Fruit fly (Drosophila melanogaster) whole organism, embryonic: ENCODE measurements around the gene CG43248.

Experiments used
- BtbVII ChIP-seq: fragments of 200-800 bp; sonication (Bioruptor generic); optimal IDR thresholded peaks from 3 replicates; lab custom pipeline; 2017; ENCODE audit warnings: missing biosample characterization, mild to moderate bottlenecking, missing genetic modification characterization
- CG10147 ChIP-seq: fragments of 200-800 bp; sonication (Bioruptor generic); optimal IDR thresholded peaks from 2 replicates; lab custom pipeline; 2019; ENCODE audit warnings: missing biosample characterization, mild to moderate bottlenecking, missing genetic modification characterization, moderate library complexity
- CG11398 ChIP-seq: fragments of 200-800 bp; sonication (Bioruptor generic); optimal IDR thresholded peaks from 2 replicates; lab custom pipeline; 2016; ENCODE audit warnings: missing biosample characterization, missing genetic modification characterization
- CG12071 ChIP-seq: fragments of 200-800 bp; sonication (Bioruptor generic); optimal IDR thresholded peaks from 3 replicates; lab custom pipeline; 2018; ENCODE audit warnings: missing biosample characterization, mild to moderate bottlenecking, missing genetic modification characterization
- CG12155 ChIP-seq: fragments of 200-800 bp; sonication (Bioruptor generic); optimal IDR thresholded peaks from 3 replicates; lab custom pipeline; 2016; ENCODE audit warnings: missing biosample characterization, missing genetic modification characterization
- CG12744 ChIP-seq: fragments of 200-800 bp; sonication (Bioruptor generic); optimal IDR thresholded peaks from 2 replicates; lab custom pipeline; 2016; ENCODE audit warnings: missing biosample characterization, missing genetic modification characterization
- CG13296 ChIP-seq: fragments of 200-800 bp; sonication (Bioruptor generic); optimal IDR thresholded peaks from 3 replicates; lab custom pipeline; 2018; ENCODE audit warnings: missing biosample characterization, mild to moderate bottlenecking, missing genetic modification characterization
- CG13424 ChIP-seq: fragments of 200-800 bp; sonication (Bioruptor generic); optimal IDR thresholded peaks from 2 replicates; lab custom pipeline; 2019; ENCODE audit warnings: missing biosample characterization, mild to moderate bottlenecking, missing genetic modification characterization, moderate library complexity
- CG14710 ChIP-seq: fragments of 200-800 bp; sonication (Bioruptor generic); optimal IDR thresholded peaks from 3 replicates; lab custom pipeline; 2019; ENCODE audit warnings: missing biosample characterization, mild to moderate bottlenecking, missing genetic modification characterization, moderate library complexity
- CG15601 ChIP-seq: fragments of 200-800 bp; sonication (Bioruptor generic); optimal IDR thresholded peaks from 3 replicates; lab custom pipeline; 2019; ENCODE audit warnings: missing biosample characterization, mild to moderate bottlenecking, missing genetic modification characterization, moderate library complexity
- CG16815 ChIP-seq: fragments of 200-800 bp; sonication (Bioruptor generic); optimal IDR thresholded peaks from 3 replicates; lab custom pipeline; 2017; ENCODE audit warnings: missing biosample characterization, mild to moderate bottlenecking, missing genetic modification characterization
- CG17359 ChIP-seq: fragments of 200-800 bp; sonication (Bioruptor generic); optimal IDR thresholded peaks from 3 replicates; lab custom pipeline; 2018; ENCODE audit warnings: missing biosample characterization, mild to moderate bottlenecking, missing genetic modification characterization, moderate library complexity
- CG17612 ChIP-seq: fragments of 200-800 bp; sonication (Bioruptor generic); IDR thresholded peaks from 2 replicates; pipeline ENCODE4 v1.3.6; 2022; ENCODE audit warnings: missing biosample characterization, missing genetic modification characterization
- CG18262 ChIP-seq: fragments of 200-800 bp; optimal IDR thresholded peaks from 3 replicates; lab custom pipeline; 2019; ENCODE audit warnings: missing biosample characterization, mild to moderate bottlenecking, missing genetic modification characterization, moderate library complexity
- CG3163 ChIP-seq: fragments of 200-800 bp; sonication (Bioruptor generic); optimal IDR thresholded peaks from 3 replicates; lab custom pipeline; 2016; ENCODE audit warnings: missing biosample characterization, missing genetic modification characterization
- CG5245 ChIP-seq: fragments of 200-800 bp; sonication (Bioruptor generic); optimal IDR thresholded peaks from 3 replicates; lab custom pipeline; 2016; ENCODE audit warnings: missing biosample characterization, missing genetic modification characterization
- CG7963 ChIP-seq: fragments of 200-800 bp; sonication (Bioruptor generic); IDR thresholded peaks from 3 replicates; pipeline ENCODE4 v1.3.6; 2022; ENCODE audit warnings: missing biosample characterization, missing genetic modification characterization; ENCODE audit not compliant: partially characterized antibody
- CG8388 ChIP-seq: fragments of 200-800 bp; sonication (Bioruptor generic); optimal IDR thresholded peaks from 2 replicates; lab custom pipeline; 2019; ENCODE audit warnings: missing biosample characterization, mild to moderate bottlenecking, missing genetic modification characterization, moderate library complexity
- CG9727 ChIP-seq: fragments of 200-800 bp; sonication (Bioruptor generic); optimal IDR thresholded peaks from 3 replicates; lab custom pipeline; 2017; ENCODE audit warnings: missing biosample characterization, mild to moderate bottlenecking, missing genetic modification characterization
- CG9932 ChIP-seq: fragments of 200-800 bp; sonication (Bioruptor generic); IDR thresholded peaks from 2 replicates; pipeline ENCODE4 v1.3.6; 2022; ENCODE audit warnings: missing biosample characterization, missing genetic modification characterization
- CrebB ChIP-seq: fragments of 200-800 bp; sonication (Bioruptor generic); optimal IDR thresholded peaks from 3 replicates; lab custom pipeline; 2018; ENCODE audit warnings: missing biosample characterization, mild to moderate bottlenecking, missing genetic modification characterization
- D19B ChIP-seq: fragments of 200-800 bp; sonication (Bioruptor generic); optimal IDR thresholded peaks from 2 replicates; lab custom pipeline; 2017; ENCODE audit warnings: missing biosample characterization, mild to moderate bottlenecking, missing genetic modification characterization
- Dbx ChIP-seq: fragments of 200-800 bp; sonication (Bioruptor generic); IDR thresholded peaks from 3 replicates; pipeline ENCODE4 v1.3.6; 2022; ENCODE audit warnings: missing biosample characterization, missing genetic modification characterization
- HLH4C ChIP-seq: fragments of 200-800 bp; sonication (Bioruptor generic); IDR thresholded peaks from 3 replicates; pipeline ENCODE4 v1.3.6; 2022; ENCODE audit warnings: missing biosample characterization, missing genetic modification characterization; ENCODE audit not compliant: partially characterized antibody
- HmgZ ChIP-seq: fragments of 200-800 bp; sonication (Bioruptor generic); optimal IDR thresholded peaks from 2 replicates; lab custom pipeline; 2018; ENCODE audit warnings: missing biosample characterization, mild to moderate bottlenecking, missing genetic modification characterization
- Hr39 ChIP-seq: fragments of >200 bp; optimal IDR thresholded peaks from 2 replicates; lab custom pipeline; 2017
- Lpt ChIP-seq: fragments of >200 bp; optimal IDR thresholded peaks from 2 replicates; lab custom pipeline; 2018; ENCODE audit warnings: missing biosample characterization, missing genetic modification characterization
- MESR4 ChIP-seq: fragments of 200-800 bp; sonication (Bioruptor generic); optimal IDR thresholded peaks from 2 replicates; lab custom pipeline; 2018; ENCODE audit warnings: missing biosample characterization, mild to moderate bottlenecking, missing genetic modification characterization, moderate library complexity
- MTF-1 ChIP-seq: fragments of 200-800 bp; sonication (Bioruptor generic); optimal IDR thresholded peaks from 2 replicates; lab custom pipeline; 2018; ENCODE audit warnings: missing biosample characterization, mild to moderate bottlenecking, missing genetic modification characterization, borderline replicate concordance
- NfI ChIP-seq: fragments of 200-800 bp; sonication (Bioruptor generic); optimal IDR thresholded peaks from 3 replicates; lab custom pipeline; 2018; ENCODE audit warnings: missing biosample characterization, mild to moderate bottlenecking, missing genetic modification characterization, moderate library complexity
- Ravus ChIP-seq: fragments of 200-800 bp; sonication (Bioruptor generic); IDR thresholded peaks from 2 replicates; pipeline ENCODE4 v1.3.6; 2022; ENCODE audit warnings: missing biosample characterization, missing genetic modification characterization
- Rfx ChIP-seq: fragments of 200-800 bp; sonication (Bioruptor generic); IDR thresholded peaks from 2 replicates; pipeline ENCODE4 v1.3.6; 2022; ENCODE audit warnings: missing biosample characterization, missing genetic modification characterization
- Trl ChIP-seq, 3 experiments: fragments of >200 bp in 2 of 3; fragments of 200-800 bp in 1 of 3; sonication (Bioruptor generic) in 1 of 3; optimal IDR thresholded peaks; 2 replicates in 1 of 3; 3 replicates in 2 of 3; lab custom pipeline; 2016 to 2017; ENCODE audit warnings: missing biosample characterization in 1 of 3, missing genetic modification characterization in 1 of 3
- ac ChIP-seq: fragments of 200-800 bp; sonication (Bioruptor generic); optimal IDR thresholded peaks from 3 replicates; lab custom pipeline; 2017; ENCODE audit warnings: missing biosample characterization, mild to moderate bottlenecking, missing genetic modification characterization
- cad ChIP-seq: fragments of >200 bp; optimal IDR thresholded peaks from 2 replicates; lab custom pipeline; 2017; ENCODE audit warnings: missing biosample characterization, missing genetic modification characterization
- dati ChIP-seq: fragments of 200-800 bp; sonication (Bioruptor generic); IDR thresholded peaks from 2 replicates; pipeline ENCODE4 v1.3.6; 2022; ENCODE audit warnings: missing biosample characterization, missing genetic modification characterization
- emc ChIP-seq: fragments of 200-800 bp; sonication (Bioruptor generic); optimal IDR thresholded peaks from 2 replicates; lab custom pipeline; 2016; ENCODE audit warnings: missing biosample characterization, missing genetic modification characterization
- esg ChIP-seq: fragments of 200-800 bp; sonication (Bioruptor generic); conservative IDR thresholded peaks from 2 replicates; pipeline ENCODE4 v1.3.6; 2022; ENCODE audit warnings: missing biosample characterization, missing genetic modification characterization
- fru ChIP-seq: fragments of >200 bp; optimal IDR thresholded peaks from 2 replicates; lab custom pipeline; 2017
- grau ChIP-seq: fragments of 200-800 bp; optimal IDR thresholded peaks from 3 replicates; lab custom pipeline; 2019; ENCODE audit warnings: missing biosample characterization, mild to moderate bottlenecking, missing genetic modification characterization, moderate library complexity
- gro ChIP-seq: fragments of 200-800 bp; sonication (Bioruptor generic); optimal IDR thresholded peaks from 2 replicates; lab custom pipeline; 2016; ENCODE audit warnings: missing biosample characterization, missing genetic modification characterization
- ham ChIP-seq: fragments of 200-800 bp; sonication (Bioruptor generic); IDR thresholded peaks from 2 replicates; pipeline ENCODE4 v1.3.6; 2022; ENCODE audit warnings: missing biosample characterization, missing genetic modification characterization
- jumu ChIP-seq: fragments of 200-800 bp; sonication (Bioruptor generic); optimal IDR thresholded peaks from 3 replicates; lab custom pipeline; 2016; ENCODE audit warnings: missing biosample characterization, missing genetic modification characterization
- salm ChIP-seq: fragments of 200-800 bp; sonication (Bioruptor generic); optimal IDR thresholded peaks from 2 replicates; lab custom pipeline; 2018; ENCODE audit warnings: missing biosample characterization, mild to moderate bottlenecking, missing genetic modification characterization
- slbo ChIP-seq: fragments of 200-800 bp; sonication (Bioruptor generic); IDR thresholded peaks from 2 replicates; pipeline ENCODE4 v1.3.6; 2022; ENCODE audit warnings: missing biosample characterization, missing genetic modification characterization
- sr ChIP-seq: fragments of 200-800 bp; sonication (Bioruptor generic); IDR thresholded peaks from 3 replicates; pipeline ENCODE4 v1.3.6; 2022; ENCODE audit warnings: missing biosample characterization, missing genetic modification characterization
- stwl ChIP-seq: fragments of 200-800 bp; sonication (Bioruptor generic); optimal IDR thresholded peaks from 3 replicates; lab custom pipeline; 2018; ENCODE audit warnings: missing biosample characterization, mild to moderate bottlenecking, missing genetic modification characterization, moderate library complexity
- trem ChIP-seq: fragments of 200-800 bp; optimal IDR thresholded peaks from 3 replicates; lab custom pipeline; 2019; ENCODE audit warnings: missing biosample characterization, mild to moderate bottlenecking, missing genetic modification characterization, moderate library complexity
- tup ChIP-seq: fragments of 200-800 bp; sonication (Bioruptor generic); optimal IDR thresholded peaks from 2 replicates; lab custom pipeline; 2016; ENCODE audit warnings: missing biosample characterization, mild to moderate bottlenecking, missing genetic modification characterization, moderate library complexity
- yki ChIP-seq: fragments of >200 bp; optimal IDR thresholded peaks from 3 replicates; lab custom pipeline; 2018
- zen ChIP-seq: fragments of 200-800 bp; sonication (Bioruptor generic); optimal IDR thresholded peaks from 3 replicates; lab custom pipeline; 2018; ENCODE audit warnings: missing biosample characterization, mild to moderate bottlenecking, missing genetic modification characterization, moderate library complexity

Gene CG43248

DNA sequence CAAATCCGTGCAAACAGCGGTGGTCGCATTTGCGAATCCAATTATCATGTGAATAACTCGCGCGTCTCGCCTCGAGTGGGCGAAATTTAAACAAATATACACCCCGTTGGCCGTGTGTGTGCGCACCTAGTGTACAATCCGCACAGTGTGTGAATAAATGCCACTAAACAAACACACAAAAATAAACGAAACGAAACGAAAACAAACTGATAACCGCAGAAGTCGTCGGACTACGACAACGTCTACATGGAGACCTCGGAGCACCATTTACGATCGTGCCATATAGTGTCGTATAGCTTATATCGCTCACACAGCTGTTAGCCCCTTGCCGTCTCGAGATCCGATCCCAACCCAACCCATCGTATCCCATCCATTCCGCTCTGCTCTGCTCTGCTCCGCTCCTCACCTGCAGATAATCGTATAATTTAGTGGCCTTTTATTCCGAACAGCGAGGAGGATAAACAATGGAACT lies 35.2 kb upstream of the CG43248 start (continued):
- TF ChIP-seq Ravus (GFP tag; lab: Robert Waterston, UW) (no peak), zen (tag; lab: Kevin White, UChicago) (no peak), CG13296 (peak; percentile 92), MESR4 (GFP tag; lab: Kevin White, UChicago) (no peak), Lpt (GFP tag; lab: Kevin White, UChicago) (no peak), jumu (GFP tag; lab: Kevin White, UChicago) (peak; percentile 42), CG3163 (GFP tag; lab: Kevin White, UChicago) (peak; percentile 19), grau (tag; lab: Kevin White, UChicago) (peak; percentile 48), CG15601 (tag; lab: Kevin White, UChicago) (peak; percentile 74), dati (GFP tag; lab: Robert Waterston, UW) (no peak), CG8388 (GFP tag; lab: Kevin White, UChicago) (peak; percentile 63), CG12071 (GFP tag; lab: Kevin White, UChicago) (peak; percentile 89), ham (GFP tag; lab: Robert Waterston, UW) (peak; percentile 44; the same call in 1 of the 2 replicates), Dbx (GFP tag; lab: Robert Waterston, UW) (peak; percentile 68; the same call in 2 of the 3 replicates), slbo (GFP tag; lab: Robert Waterston, UW) (0 out of 2 replicates have a peak, but pooled peaks have one; percentile 14), Rfx (GFP tag; lab: Robert Waterston, UW) (peak; percentile 60; the same call in 1 of the 2 replicates), CG18262 (peak; percentile 48), CG17612 (GFP tag; lab: Robert Waterston, UW) (no peak), HmgZ (tag; lab: Kevin White, UChicago) (peak; percentile 85), trem (tag; lab: Kevin White, UChicago) (no peak), NfI (GFP tag; lab: Kevin White, UChicago) (peak; percentile 65), emc (no peak), CG12744 (peak; percentile 51), salm (tag; lab: Kevin White, UChicago) (peak; percentile 53), CG17359 (no peak), ac (peak; percentile 55), HLH4C (GFP tag; lab: Robert Waterston, UW) (no peak), MTF-1 (GFP tag; lab: Kevin White, UChicago) (peak; percentile 67), CG13424 (tag; lab: Kevin White, UChicago) (peak; percentile 64), sr (GFP tag; lab: Robert Waterston, UW) (no peak; the same call in 2 of the 3 replicates), gro (GFP tag; lab: Kevin White, UChicago) (peak; percentile 60), Trl (optimal IDR thresholded peaks at IDR 0.05; lab: Kevin White, UChicago) (peak in 1 of 2 experiments; percentile 15), Trl (GFP tag; optimal IDR thresholded peaks at IDR 0.05; lab: Kevin White, UChicago) (peak; percentile 46), fru (lab: Kevin White, UChicago) (no peak), BtbVII (GFP tag; lab: Kevin White, UChicago) (peak; percentile 87), CG11398 (GFP tag; lab: Kevin White, UChicago) (peak; percentile 61), tup (GFP tag; lab: Kevin White, UChicago) (no peak), D19B (no peak), yki (no peak), CG5245 (no peak), CG9727 (peak; percentile 68), CG16815 (GFP tag; lab: Kevin White, UChicago) (no peak), CG9932 (GFP tag; lab: Robert Waterston, UW) (no peak), esg (GFP tag; lab: Robert Waterston, UW) (no peak), CG14710 (tag; lab: Kevin White, UChicago) (peak; percentile 29), Hr39 (lab: Kevin White, UChicago) (no peak), CG10147 (GFP tag; lab: Kevin White, UChicago) (no peak), CG12155 (GFP tag; lab: Kevin White, UChicago) (no peak), cad (GFP tag; lab: Kevin White, UChicago) (no peak), CrebB (tag; lab: Kevin White, UChicago) (peak; percentile 90), stwl (tag; lab: Kevin White, UChicago) (no peak), CG7963 (GFP tag; lab: Robert Waterston, UW) (no peak)
